Fruit fly (Drosophila melanogaster): ENCODE results near the gene CG34308.

Gene CG34308

dm6 chr3R:13088395-13088794 lies 647 bp upstream of the CG34308 start, which contains the start of gene timeout (continued):
- TF ChIP-seq CG7987 (GFP tag; optimal IDR thresholded peaks at IDR 0.05) (no peak), tap (tag; optimal IDR thresholded peaks at IDR 0.05) (no peak), lab (GFP tag; optimal IDR thresholded peaks at IDR 0.05) (no peak), CG2889 (GFP tag; IDR thresholded peaks at IDR 0.05) (no peak), fd3F (GFP tag; optimal IDR thresholded peaks at IDR 0.05) (no peak), so (GFP tag; IDR thresholded peaks at IDR 0.05) (no peak), CG12942 (GFP tag; optimal IDR thresholded peaks at IDR 0.05) (no peak), Lhr (GFP tag; optimal IDR thresholded peaks at IDR 0.05) (peak; percentile 28), Doc2 (GFP tag; IDR thresholded peaks at IDR 0.05) (no peak), CG11093 (GFP tag; IDR thresholded peaks at IDR 0.05) (no peak), Pdp1 (GFP tag; optimal IDR thresholded peaks at IDR 0.05) (no peak), ssp (GFP tag; IDR thresholded peaks at IDR 0.05) (no peak), Rx (GFP tag; IDR thresholded peaks at IDR 0.05) (no peak), CG9609 (GFP tag; optimal IDR thresholded peaks at IDR 0.05) (no peak), chinmo (GFP tag; IDR thresholded peaks at IDR 0.05; ENCODE audit: partially characterized antibody) (0 out of 4 replicates have a peak, but pooled peaks have one; percentile 26), pan (optimal IDR thresholded peaks at IDR 0.05) (no peak), pan (GFP tag; optimal IDR thresholded peaks at IDR 0.05 in 1 of 2, IDR thresholded peaks at IDR 0.05 in 1 of 2) (no peak), mam (GFP tag; optimal IDR thresholded peaks at IDR 0.05) (no peak), tll (GFP tag; optimal IDR thresholded peaks at IDR 0.05) (no peak), unpg (GFP tag; optimal IDR thresholded peaks at IDR 0.05) (no peak), nom (GFP tag; optimal IDR thresholded peaks at IDR 0.05) (no peak), Dek (tag; optimal IDR thresholded peaks at IDR 0.05) (no peak), CG4282 (GFP tag; optimal IDR thresholded peaks at IDR 0.05) (no peak), CG14441 (GFP tag; IDR thresholded peaks at IDR 0.05) (no peak), CG13424 (tag; optimal IDR thresholded peaks at IDR 0.05) (no peak), CG14050 (GFP tag; IDR thresholded peaks at IDR 0.05) (no peak), CG1024 (GFP tag; IDR thresholded peaks at IDR 0.05) (no peak), CG33557 (GFP tag; optimal IDR thresholded peaks at IDR 0.05) (no peak), CG6654 (GFP tag; optimal IDR thresholded peaks at IDR 0.05) (no peak), HHEX (GFP tag; optimal IDR thresholded peaks at IDR 0.05) (no peak), Hand (GFP tag; optimal IDR thresholded peaks at IDR 0.05) (no peak), Oaz (GFP tag; IDR thresholded peaks at IDR 0.05) (no peak), caup (GFP tag; optimal IDR thresholded peaks at IDR 0.05; ENCODE audit: severe bottlenecking) (no peak), abd-A (tag; optimal IDR thresholded peaks at IDR 0.05) (no peak), CG9876 (GFP tag; optimal IDR thresholded peaks at IDR 0.05) (no peak), da (GFP tag; optimal IDR thresholded peaks at IDR 0.05) (no peak), Fer2 (tag; optimal IDR thresholded peaks at IDR 0.05) (no peak), zfh2 (GFP tag; optimal IDR thresholded peaks at IDR 0.05) (no peak), E2f2 (GFP tag; IDR thresholded peaks at IDR 0.05) (peak; percentile 89), ewg (GFP tag; optimal IDR thresholded peaks at IDR 0.05) (no peak), gro (GFP tag; optimal IDR thresholded peaks at IDR 0.05) (no peak), HLH3B (GFP tag; IDR thresholded peaks at IDR 0.05) (no peak), NFAT (GFP tag; IDR thresholded peaks at IDR 0.05) (no peak), CG6254 (GFP tag; optimal IDR thresholded peaks at IDR 0.05) (no peak), gcm (GFP tag; optimal IDR thresholded peaks at IDR 0.05) (no peak), Nf-YB (GFP tag; optimal IDR thresholded peaks at IDR 0.05) (no peak), CG31224 (GFP tag; IDR thresholded peaks at IDR 0.05) (no peak), disco-r (GFP tag; optimal IDR thresholded peaks at IDR 0.05) (no peak), ara (GFP tag; IDR thresholded peaks at IDR 0.05) (no peak), gsb-n (tag; optimal IDR thresholded peaks at IDR 0.05) (no peak), CG14014 (GFP tag; IDR thresholded peaks at IDR 0.05) (no peak)

Data from whole organism, embryonic.